Fruit fly (Drosophila melanogaster): ENCODE data around the gene CG6724.

CG6724 gene

dm6 chr2L:10735923-10736322 lies 33.8 kb downstream of the CG6724 start, which contains the start of gene Nup107:
Nup107 (minus strand) TSS chr2L:10736071.
- no peak for TF ChIP-seq Mio (GFP tag; optimal IDR thresholded peaks at IDR 0.05)
- peak; percentile 81 for TF ChIP-seq N (GFP tag; optimal IDR thresholded peaks at IDR 0.05)
- no peak for TF ChIP-seq Myc (optimal IDR thresholded peaks at IDR 0.05)

dm6 chr2L:10732343-10732808 lies 37.4 kb downstream of the CG6724 start, which contains the start of the genes EMC3 and Dpy-30L1:
EMC3 (minus strand) TSS chr2L:10732423.
Dpy-30L1 (plus strand) TSS chr2L:10732653.
- TF ChIP-seq br (GFP tag; optimal IDR thresholded peaks at IDR 0.05): peak; percentile 21
- TF ChIP-seq woc (GFP tag; optimal IDR thresholded peaks at IDR 0.05): no peak
- TF ChIP-seq HLH106 (tag; optimal IDR thresholded peaks at IDR 0.05): peak; percentile 58
- TF ChIP-seq N (GFP tag; optimal IDR thresholded peaks at IDR 0.05): no peak
- peak; percentile 32 for TF ChIP-seq fru (GFP tag; optimal IDR thresholded peaks at IDR 0.05)
- TF ChIP-seq h (GFP tag; optimal IDR thresholded peaks at IDR 0.05): peak; percentile 65
- TF ChIP-seq usp (GFP tag; optimal IDR thresholded peaks at IDR 0.05): no peak
- TF ChIP-seq dl (GFP tag; optimal IDR thresholded peaks at IDR 0.05; ENCODE audit: insufficient read depth in 1 of 2, partially characterized antibody in 2 of 2): no peak
- TF ChIP-seq OdsH (GFP tag; optimal IDR thresholded peaks at IDR 0.05): peak; percentile 37
- TF ChIP-seq psq (GFP tag; optimal IDR thresholded peaks at IDR 0.05): peak; percentile 30
- TF ChIP-seq ey (GFP tag; optimal IDR thresholded peaks at IDR 0.05): peak; percentile 55
- no peak for TF ChIP-seq Dif (GFP tag; optimal IDR thresholded peaks at IDR 0.05; ENCODE audit: partially characterized antibody)
- peak; percentile 15 for TF ChIP-seq GATAd (GFP tag; optimal IDR thresholded peaks at IDR 0.05)
- TF ChIP-seq Rel (GFP tag; optimal IDR thresholded peaks at IDR 0.05): no peak
- peak; percentile 75 for TF ChIP-seq Rel (tag; optimal IDR thresholded peaks at IDR 0.05)
- TF ChIP-seq CG9705 (GFP tag; optimal IDR thresholded peaks at IDR 0.05): peak; percentile 30

- no peak for TF ChIP-seq HLH106 (tag; optimal IDR thresholded peaks at IDR 0.05)
- TF ChIP-seq sv (GFP tag; optimal IDR thresholded peaks at IDR 0.05): no peak
- no peak for TF ChIP-seq Dfd (GFP tag; optimal IDR thresholded peaks at IDR 0.05)
- TF ChIP-seq Hnf4 (GFP tag; optimal IDR thresholded peaks at IDR 0.05): no peak
- TF ChIP-seq brk (GFP tag; optimal IDR thresholded peaks at IDR 0.05): no peak
Observed at dm6 chr2L:10729955-10730354, 39.8 kb downstream of the CG6724 start, which contains the start of gene CG17118. CG17118 (plus strand) TSS chr2L:10730255.

DNA sequence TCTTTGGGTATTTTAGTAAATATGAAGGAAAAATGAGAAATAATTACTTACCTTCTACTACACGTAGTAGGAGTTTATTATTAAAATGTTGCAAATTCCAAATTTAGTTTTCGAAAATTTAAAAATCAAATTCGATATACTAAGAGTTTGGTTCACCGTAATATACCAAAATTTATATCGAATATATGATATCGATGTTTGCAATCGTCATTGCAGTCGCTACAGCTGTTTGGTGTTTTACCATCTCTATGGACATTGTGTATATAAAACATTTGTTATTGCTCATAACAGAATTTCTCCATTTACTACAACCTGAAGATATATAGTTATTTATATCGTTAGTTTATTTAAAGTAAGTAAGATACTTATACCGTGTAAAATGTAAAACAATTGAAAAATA lies 41.0 kb downstream of the CG6724 start, which contains the start of gene CG6443:
CG6443 (plus strand) TSS at position 228 of the 400 bp plus-strand sequence.
- TF ChIP-seq lola (GFP tag; optimal IDR thresholded peaks at IDR 0.05): no peak
- TF ChIP-seq br (GFP tag; optimal IDR thresholded peaks at IDR 0.05): no peak
- TF ChIP-seq h (GFP tag; optimal IDR thresholded peaks at IDR 0.05): no peak
- TF ChIP-seq sage (GFP tag; optimal IDR thresholded peaks at IDR 0.05): peak; percentile 50
- TF ChIP-seq OdsH (GFP tag; optimal IDR thresholded peaks at IDR 0.05): no peak

DNA sequence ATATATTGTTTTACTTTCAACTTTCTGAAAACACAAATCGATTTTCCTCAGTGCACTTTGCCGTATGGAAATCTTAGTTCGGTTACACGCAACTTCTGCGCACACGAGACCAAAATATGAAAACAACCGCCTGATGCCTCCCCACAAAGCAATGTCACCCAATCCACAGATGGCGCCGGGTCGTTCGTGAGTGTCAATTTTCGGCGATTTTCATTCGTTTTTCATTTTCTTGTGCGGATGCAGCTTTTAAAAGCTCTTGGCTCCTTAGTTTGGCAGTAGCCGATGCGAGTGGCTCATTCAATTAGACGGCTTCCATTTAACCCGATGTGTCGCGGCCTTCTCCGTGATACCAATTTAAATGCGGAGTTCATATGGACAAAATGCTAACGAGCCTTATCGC lies 45.8 kb downstream of the CG6724 start, which contains the start of gene CG6431:
CG6431 (plus strand) TSS at position 301 of the 400 bp plus-strand sequence.
- TF ChIP-seq tai (GFP tag; optimal IDR thresholded peaks at IDR 0.05): no peak
- no peak for TF ChIP-seq Abd-B (GFP tag; optimal IDR thresholded peaks at IDR 0.05)
- no peak for TF ChIP-seq N (GFP tag; optimal IDR thresholded peaks at IDR 0.05)
- no peak for TF ChIP-seq ey (GFP tag; optimal IDR thresholded peaks at IDR 0.05)
- no peak for TF ChIP-seq Vsx2 (GFP tag; optimal IDR thresholded peaks at IDR 0.05; ENCODE audit: partially characterized antibody)
- no peak for TF ChIP-seq dl (GFP tag; optimal IDR thresholded peaks at IDR 0.05; ENCODE audit: insufficient read depth in 1 of 2, partially characterized antibody in 2 of 2)
- TF ChIP-seq Hr83 (GFP tag; optimal IDR thresholded peaks at IDR 0.05; ENCODE audit: poor library complexity, severe bottlenecking): no peak

- no peak for TF ChIP-seq dl (GFP tag; optimal IDR thresholded peaks at IDR 0.05; ENCODE audit: insufficient read depth in 1 of 2, partially characterized antibody in 2 of 2)
- TF ChIP-seq Vsx2 (GFP tag; optimal IDR thresholded peaks at IDR 0.05; ENCODE audit: partially characterized antibody): no peak
- no peak for TF ChIP-seq jim (GFP tag; optimal IDR thresholded peaks at IDR 0.05)
- no peak for TF ChIP-seq lola (GFP tag; optimal IDR thresholded peaks at IDR 0.05)
- TF ChIP-seq Hr78 (GFP tag; optimal IDR thresholded peaks at IDR 0.05): no peak
- no peak for TF ChIP-seq h (GFP tag; optimal IDR thresholded peaks at IDR 0.05)
- TF ChIP-seq CG9705 (GFP tag; optimal IDR thresholded peaks at IDR 0.05): no peak
- no peak for TF ChIP-seq Hr83 (GFP tag; optimal IDR thresholded peaks at IDR 0.05; ENCODE audit: poor library complexity, severe bottlenecking)
Observed at dm6 chr2L:10721535-10721934, 48.2 kb downstream of the CG6724 start.

All from whole organism, wandering third instar larva.